Comparison of ENCODE assay signal across 1 fruit fly cellular context in the genomic region with DNA sequence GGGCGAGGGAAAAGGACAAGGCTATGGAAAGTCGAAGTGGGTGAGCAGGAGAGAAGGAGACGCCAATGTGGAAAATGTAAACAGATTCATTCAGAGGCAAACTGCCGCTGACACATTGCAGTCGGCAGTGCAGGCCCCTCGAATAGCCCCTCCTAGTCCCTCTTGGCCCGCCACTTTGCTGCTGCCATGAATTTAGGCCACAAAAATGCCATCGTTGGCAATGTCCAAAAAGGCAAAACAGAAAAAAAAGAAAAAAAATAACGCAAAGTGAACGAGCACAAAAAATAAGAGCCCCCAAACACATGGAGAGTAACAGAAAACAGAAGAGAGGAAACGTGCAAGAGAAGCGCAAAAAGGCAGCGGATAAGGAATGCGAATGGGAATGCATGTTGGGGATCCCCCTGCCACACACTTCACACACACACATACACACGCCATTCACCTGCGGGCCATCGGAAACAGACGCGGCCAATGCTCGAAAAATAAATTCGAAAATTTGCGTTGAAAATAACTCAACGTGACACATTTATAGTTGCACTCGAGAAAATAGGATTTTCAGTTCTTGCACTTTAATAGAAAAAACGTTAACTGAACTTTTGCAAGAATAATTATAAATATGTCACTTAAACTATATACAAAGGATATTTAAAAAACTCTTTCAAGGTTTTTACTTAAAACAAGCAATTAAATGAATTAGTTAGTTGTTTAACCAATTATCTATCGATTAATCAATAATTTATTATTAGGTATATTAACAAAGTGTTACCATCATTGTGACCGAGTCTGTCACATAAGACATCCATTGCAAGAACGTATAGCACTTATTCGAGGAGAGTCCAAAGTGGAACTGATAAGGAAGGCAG.
TF ChIP-seq lines count a peak whose summit lies in the region.

No protein-coding gene starts in this region.

TF ChIP-seq in whole organism, prepupa, 60 proteins besides CTCF, POLR2A, EP300 and RAD21 (continued from another document):
- TF ChIP-seq acj6 (GFP tag; optimal IDR thresholded peaks at IDR 0.05; lab: Kevin White, UChicago) (peak; percentile 69), CG9139 (GFP tag; optimal IDR thresholded peaks at IDR 0.05; lab: Kevin White, UChicago) (no peak), spab (GFP tag; optimal IDR thresholded peaks at IDR 0.05; lab: Kevin White, UChicago) (peak; percentile 9), Hr39 (GFP tag; optimal IDR thresholded peaks at IDR 0.05; lab: Kevin White, UChicago) (peak; percentile 30), CG6276 (GFP tag; optimal IDR thresholded peaks at IDR 0.05; lab: Kevin White, UChicago) (peak; percentile 33), Hr4 (GFP tag; optimal IDR thresholded peaks at IDR 0.05; lab: Kevin White, UChicago) (peak; percentile 43), CG6792 (GFP tag; optimal IDR thresholded peaks at IDR 0.05; lab: Kevin White, UChicago) (peak; percentile 46)
